Fruit fly (Drosophila melanogaster) whole organism, embryonic: ENCODE data around the gene GAPcenA.

Experiments used
- CG11560 ChIP-seq: fragments of 200-800 bp; sonication (Bioruptor generic); IDR thresholded peaks from 3 replicates; pipeline ENCODE4 v1.3.6; 2022; ENCODE audit warnings: missing biosample characterization, missing genetic modification characterization
- CG11723 ChIP-seq: fragments of 200-800 bp; sonication (Bioruptor generic); optimal IDR thresholded peaks from 2 replicates; lab custom pipeline; 2017; ENCODE audit warnings: missing biosample characterization, mild to moderate bottlenecking, missing genetic modification characterization
- CG12155 ChIP-seq: fragments of 200-800 bp; sonication (Bioruptor generic); optimal IDR thresholded peaks from 3 replicates; lab custom pipeline; 2016; ENCODE audit warnings: missing biosample characterization, missing genetic modification characterization
- CG12769 ChIP-seq: fragments of 200-800 bp; sonication (Bioruptor generic); optimal IDR thresholded peaks from 2 replicates; lab custom pipeline; 2019; ENCODE audit warnings: missing biosample characterization, mild to moderate bottlenecking, missing genetic modification characterization, moderate library complexity
- CG14050 ChIP-seq: fragments of 200-800 bp; sonication (Bioruptor generic); IDR thresholded peaks from 3 replicates; pipeline ENCODE4 v1.3.6; 2022; ENCODE audit warnings: missing biosample characterization, missing genetic modification characterization
- CG15479 ChIP-seq: fragments of 200-800 bp; sonication (Bioruptor generic); optimal IDR thresholded peaks from 3 replicates; lab custom pipeline; 2019; ENCODE audit warnings: missing biosample characterization, mild to moderate bottlenecking, missing genetic modification characterization, moderate library complexity
- CG16813 ChIP-seq: fragments of 200-800 bp; sonication (Bioruptor generic); IDR thresholded peaks from 3 replicates; pipeline ENCODE4 v1.3.6; 2022; ENCODE audit warnings: missing biosample characterization, missing genetic modification characterization; ENCODE audit not compliant: partially characterized antibody
- CG16863 ChIP-seq: fragments of 200-800 bp; sonication (Bioruptor generic); optimal IDR thresholded peaks from 3 replicates; lab custom pipeline; 2016; ENCODE audit warnings: missing biosample characterization, missing genetic modification characterization
- CG3065 ChIP-seq: fragments of 200-800 bp; sonication (Bioruptor generic); optimal IDR thresholded peaks from 2 replicates; lab custom pipeline; 2016; ENCODE audit warnings: missing biosample characterization, missing genetic modification characterization
- CG31388 ChIP-seq: fragments of 200-800 bp; sonication (Bioruptor generic); optimal IDR thresholded peaks from 2 replicates; lab custom pipeline; 2016; ENCODE audit warnings: missing biosample characterization, missing genetic modification characterization
- CG34224 ChIP-seq: fragments of 200-800 bp; sonication (Bioruptor generic); IDR thresholded peaks from 3 replicates; pipeline ENCODE4 v1.3.6; 2022; ENCODE audit warnings: missing biosample characterization, missing genetic modification characterization; ENCODE audit not compliant: partially characterized antibody
- CG3995 ChIP-seq: fragments of 200-800 bp; sonication (Bioruptor generic); optimal IDR thresholded peaks from 3 replicates; lab custom pipeline; 2016; ENCODE audit warnings: missing biosample characterization, missing genetic modification characterization
- CG4328 ChIP-seq: fragments of 200-800 bp; sonication (Bioruptor generic); optimal IDR thresholded peaks from 3 replicates; lab custom pipeline; 2017; ENCODE audit warnings: missing biosample characterization, missing genetic modification reagents, missing genetic modification characterization
- CG6683 ChIP-seq: fragments of 200-800 bp; sonication (Bioruptor generic); optimal IDR thresholded peaks from 2 replicates; lab custom pipeline; 2017; ENCODE audit warnings: missing biosample characterization, mild to moderate bottlenecking, missing genetic modification characterization, missing genetic modification reagents
- CG7987 ChIP-seq: fragments of 200-800 bp; sonication (Bioruptor generic); optimal IDR thresholded peaks from 2 replicates; lab custom pipeline; 2018; ENCODE audit warnings: missing biosample characterization, mild to moderate bottlenecking, missing genetic modification characterization, moderate library complexity
- CG8281 ChIP-seq: fragments of 200-800 bp; sonication (Bioruptor generic); optimal IDR thresholded peaks from 2 replicates; lab custom pipeline; 2018; ENCODE audit warnings: missing biosample characterization, mild to moderate bottlenecking, missing genetic modification characterization, moderate library complexity
- CG8944 ChIP-seq: fragments of 200-800 bp; sonication (Bioruptor generic); optimal IDR thresholded peaks from 3 replicates; lab custom pipeline; 2016; ENCODE audit warnings: missing biosample characterization, missing genetic modification characterization
- Dref ChIP-seq: fragments of 200-800 bp; sonication (Bioruptor generic); IDR thresholded peaks from 2 replicates; pipeline ENCODE4 v1.3.6; 2022; ENCODE audit warnings: missing biosample characterization, missing genetic modification characterization
- E2f2 ChIP-seq: fragments of 200-800 bp; sonication (Bioruptor generic); IDR thresholded peaks from 2 replicates; pipeline ENCODE4 v1.3.6; 2022; ENCODE audit warnings: missing biosample characterization, missing genetic modification characterization
- HHEX ChIP-seq: fragments of 200-800 bp; sonication (Bioruptor generic); optimal IDR thresholded peaks from 3 replicates; lab custom pipeline; 2017; ENCODE audit warnings: missing biosample characterization, mild to moderate bottlenecking, missing genetic modification characterization, missing genetic modification reagents
- MBD-R2 ChIP-seq: fragments of 200-800 bp; sonication (Bioruptor generic); IDR thresholded peaks from 2 replicates; pipeline ENCODE4 v1.3.6; 2022; ENCODE audit warnings: missing biosample characterization, missing genetic modification characterization
- Nf-YA ChIP-seq: fragments of 200-800 bp; sonication (Bioruptor generic); IDR thresholded peaks from 2 replicates; pipeline ENCODE4 v1.3.6; 2022; ENCODE audit warnings: missing biosample characterization, missing genetic modification characterization
- PHDP ChIP-seq: fragments of 200-800 bp; sonication (Bioruptor generic); optimal IDR thresholded peaks from 3 replicates; lab custom pipeline; 2018; ENCODE audit warnings: missing biosample characterization, mild to moderate bottlenecking, missing genetic modification characterization, moderate library complexity
- Pdp1 ChIP-seq, 2 experiments: fragments of 200-800 bp; sonication (Bioruptor generic); optimal IDR thresholded peaks; 3 replicates each; lab custom pipeline; 2016; ENCODE audit warnings: missing biosample characterization in 2 of 2, missing genetic modification characterization in 2 of 2, mild to moderate bottlenecking in 1 of 2, moderate library complexity in 1 of 2
- Ptx1 ChIP-seq: fragments of 200-800 bp; sonication (Bioruptor generic); IDR thresholded peaks from 2 replicates; pipeline ENCODE4 v1.3.6; 2022; ENCODE audit warnings: missing biosample characterization, missing genetic modification characterization
- Side ChIP-seq: fragments of 200-800 bp; sonication (Bioruptor generic); optimal IDR thresholded peaks from 2 replicates; lab custom pipeline; 2016; ENCODE audit warnings: missing biosample characterization, missing genetic modification characterization
- Stat92E ChIP-seq, 3 experiments: fragments of >200 bp in 2 of 3; fragments of 200-800 bp in 1 of 3; sonication (Bioruptor generic) in 1 of 3; optimal IDR thresholded peaks; 2 replicates each; lab custom pipeline; 2017 to 2019; ENCODE audit warnings: missing biosample characterization in 3 of 3, missing genetic modification characterization in 3 of 3, mild to moderate bottlenecking in 1 of 3, moderate library complexity in 1 of 3
- ap ChIP-seq: fragments of 200-800 bp; sonication (Bioruptor generic); IDR thresholded peaks from 2 replicates; pipeline ENCODE4 v1.3.6; 2022; ENCODE audit warnings: missing biosample characterization, missing genetic modification characterization
- caup ChIP-seq: fragments of 200-800 bp; sonication (Bioruptor generic); optimal IDR thresholded peaks from 3 replicates; lab custom pipeline; 2017; ENCODE audit warnings: missing biosample characterization, mild to moderate bottlenecking, missing genetic modification characterization, moderate library complexity; ENCODE audit not compliant: severe bottlenecking
- chn ChIP-seq: fragments of 200-800 bp; sonication (Bioruptor generic); optimal IDR thresholded peaks from 2 replicates; lab custom pipeline; 2016; ENCODE audit warnings: missing biosample characterization, missing genetic modification characterization
- dmrt99B ChIP-seq: fragments of 200-800 bp; sonication (Bioruptor generic); optimal IDR thresholded peaks from 2 replicates; lab custom pipeline; 2018; ENCODE audit warnings: missing biosample characterization, mild to moderate bottlenecking, missing genetic modification characterization, moderate library complexity
- ems ChIP-seq: fragments of 200-800 bp; sonication (Bioruptor generic); optimal IDR thresholded peaks from 3 replicates; lab custom pipeline; 2016; ENCODE audit warnings: missing biosample characterization, missing genetic modification characterization
- ewg ChIP-seq: fragments of 200-800 bp; sonication (Bioruptor generic); optimal IDR thresholded peaks from 3 replicates; lab custom pipeline; 2017; ENCODE audit warnings: mild to moderate bottlenecking, missing biosample characterization, missing genetic modification reagents, missing genetic modification characterization
- fd3F ChIP-seq: fragments of 200-800 bp; sonication (Bioruptor generic); optimal IDR thresholded peaks from 2 replicates; lab custom pipeline; 2018; ENCODE audit warnings: missing biosample characterization, mild to moderate bottlenecking, missing genetic modification characterization, moderate library complexity
- fd64A ChIP-seq: fragments of 200-800 bp; sonication (Bioruptor generic); optimal IDR thresholded peaks from 3 replicates; lab custom pipeline; 2018; ENCODE audit warnings: missing biosample characterization, mild to moderate bottlenecking, missing genetic modification characterization
- ham ChIP-seq: fragments of 200-800 bp; sonication (Bioruptor generic); IDR thresholded peaks from 2 replicates; pipeline ENCODE4 v1.3.6; 2022; ENCODE audit warnings: missing biosample characterization, missing genetic modification characterization
- insv ChIP-seq, 2 experiments: fragments of 200-800 bp; sonication (Bioruptor generic); optimal IDR thresholded peaks; 3 replicates each; lab custom pipeline; 2016 to 2018; ENCODE audit warnings: missing biosample characterization in 2 of 2, missing genetic modification characterization in 2 of 2
- mirr ChIP-seq: fragments of 200-800 bp; sonication (Bioruptor generic); optimal IDR thresholded peaks from 3 replicates; lab custom pipeline; 2018; ENCODE audit warnings: missing biosample characterization, mild to moderate bottlenecking, missing genetic modification characterization
- p53 ChIP-seq: fragments of 200-800 bp; sonication (Bioruptor generic); optimal IDR thresholded peaks from 2 replicates; lab custom pipeline; 2016; ENCODE audit warnings: missing biosample characterization, missing genetic modification characterization
- pan ChIP-seq, 4 experiments: fragments of >200 bp in 3 of 4; fragments of 200-800 bp in 1 of 4; sonication (Bioruptor generic) in 1 of 4; optimal IDR thresholded peaks in 3 of 4; IDR thresholded peaks in 1 of 4; 2 replicates each; pipeline versions ENCODE4 v1.3.6 to Lab custom; 2017 to 2022; ENCODE audit warnings: missing biosample characterization in 2 of 4, missing genetic modification characterization in 2 of 4, mixed read lengths in 1 of 4
- peb ChIP-seq: fragments of 200-800 bp; sonication (Bioruptor generic); IDR thresholded peaks from 2 replicates; pipeline ENCODE4 v1.3.6; 2022; ENCODE audit warnings: missing biosample characterization, missing genetic modification characterization
- prd ChIP-seq, 3 experiments: fragments of >200 bp in 2 of 3; fragments of 200-800 bp in 1 of 3; sonication (Bioruptor generic) in 1 of 3; optimal IDR thresholded peaks in 2 of 3; IDR thresholded peaks in 1 of 3; 2 replicates in 2 of 3; 3 replicates in 1 of 3; pipeline versions ENCODE4 v1.3.6 to Lab custom; 2017 to 2022; ENCODE audit warnings: missing biosample characterization in 1 of 3, missing genetic modification characterization in 1 of 3
- ranshi ChIP-seq: fragments of 200-800 bp; sonication (Bioruptor generic); IDR thresholded peaks from 2 replicates; pipeline ENCODE4 v1.3.6; 2022; ENCODE audit warnings: missing biosample characterization, missing genetic modification characterization
- salm ChIP-seq: fragments of 200-800 bp; sonication (Bioruptor generic); optimal IDR thresholded peaks from 2 replicates; lab custom pipeline; 2018; ENCODE audit warnings: missing biosample characterization, mild to moderate bottlenecking, missing genetic modification characterization
- seq ChIP-seq: fragments of 200-800 bp; sonication (Bioruptor generic); IDR thresholded peaks from 2 replicates; pipeline ENCODE4 v1.3.6; 2022; ENCODE audit warnings: missing biosample characterization, missing genetic modification characterization
- toy ChIP-seq: fragments of 200-800 bp; sonication (Bioruptor generic); IDR thresholded peaks from 2 replicates; pipeline ENCODE4 v1.3.6; 2022; ENCODE audit warnings: missing biosample characterization, missing genetic modification characterization
- tx ChIP-seq: fragments of 200-800 bp; sonication (Bioruptor generic); optimal IDR thresholded peaks from 2 replicates; lab custom pipeline; 2016; ENCODE audit warnings: missing biosample characterization, missing genetic modification characterization

Gene GAPcenA

DNA sequence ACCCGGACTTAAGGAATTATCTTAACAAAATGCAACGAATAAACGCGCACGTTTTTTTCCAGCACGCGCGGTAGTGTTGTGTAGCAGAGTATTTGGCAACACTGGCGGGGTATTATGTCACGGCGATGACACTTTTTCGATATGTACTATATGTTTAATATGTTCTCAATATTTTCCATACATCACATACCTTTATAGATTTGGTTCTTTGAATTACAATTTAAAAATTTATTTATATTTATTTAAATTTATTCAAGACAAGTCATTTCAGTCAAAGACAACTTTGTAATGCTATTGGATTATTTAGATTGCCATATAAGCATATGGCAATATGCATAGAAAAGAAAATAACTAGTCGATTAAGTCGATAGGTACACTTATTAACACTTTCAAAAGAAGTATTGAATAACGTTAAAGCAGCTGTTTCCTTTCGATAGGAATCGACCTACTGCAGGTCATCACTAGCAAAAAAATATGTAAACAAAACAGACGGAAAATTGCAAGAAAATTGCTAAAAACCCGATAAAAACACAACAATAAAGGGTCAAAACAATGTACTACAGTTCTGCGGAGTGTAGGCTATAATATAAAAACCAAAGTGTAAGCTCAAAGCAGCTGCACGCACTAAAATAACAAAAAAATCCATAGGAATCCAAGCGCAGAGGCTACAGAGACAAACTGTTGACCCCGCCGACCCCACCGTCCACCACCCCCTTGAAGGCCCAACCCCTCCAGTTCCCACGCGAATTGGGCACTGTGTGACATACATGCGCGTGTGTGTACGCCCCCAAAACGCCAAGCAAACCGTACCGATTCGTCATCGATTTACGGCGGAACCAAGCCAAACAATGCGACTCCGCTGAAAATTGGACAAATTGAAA lies at the start of gene GAPcenA, which contains the start of gene CG7182 (continued):
- TF ChIP-seq Dref (peak; percentile 67), CG11723 (GFP tag; lab: Kevin White, UChicago) (peak; percentile 34), ewg (GFP tag; lab: Kevin White, UChicago) (peak; percentile 43), HHEX (GFP tag; lab: Kevin White, UChicago) (no peak), CG11560 (peak; percentile 97), CG6683 (peak; percentile 47), peb (GFP tag; lab: Robert Waterston, UW) (no peak), Side (GFP tag; lab: Kevin White, UChicago) (peak; percentile 14), MBD-R2 (GFP tag; lab: Robert Waterston, UW) (peak; percentile 53), PHDP (peak; percentile 74), chn (GFP tag; lab: Kevin White, UChicago) (no peak), p53 (GFP tag; lab: Kevin White, UChicago) (no peak), Nf-YA (GFP tag; lab: Robert Waterston, UW) (no peak), CG8281 (tag; lab: Kevin White, UChicago) (peak; percentile 43), CG34224 (peak; percentile 43; the same call in 1 of the 3 replicates), CG16863 (GFP tag; lab: Kevin White, UChicago) (no peak), fd64A (GFP tag; lab: Kevin White, UChicago) (no peak), Stat92E (GFP tag; optimal IDR thresholded peaks at IDR 0.05; lab: Kevin White, UChicago) (no peak), E2f2 (peak; percentile 59), CG31388 (GFP tag; lab: Kevin White, UChicago) (peak; percentile 24), CG12155 (peak; percentile 72), insv (GFP tag; optimal IDR thresholded peaks at IDR 0.05; lab: Kevin White, UChicago) (peak in 1 of 2 experiments; percentile 46), Ptx1 (GFP tag; lab: Robert Waterston, UW) (peak; percentile 67), ranshi (GFP tag; lab: Robert Waterston, UW) (peak; percentile 36; the same call in 1 of the 2 replicates), ems (GFP tag; lab: Kevin White, UChicago) (peak; percentile 29), CG3995 (GFP tag; lab: Kevin White, UChicago) (peak; percentile 31), tx (GFP tag; lab: Kevin White, UChicago) (no peak), Pdp1 (GFP tag; optimal IDR thresholded peaks at IDR 0.05; lab: Kevin White, UChicago) (peak in 1 of 2 experiments; percentile 82), ham (GFP tag; lab: Robert Waterston, UW) (no peak), ap (GFP tag; lab: Robert Waterston, UW) (no peak), CG14050 (GFP tag; lab: Robert Waterston, UW) (peak; percentile 42; the same call in 1 of the 3 replicates), CG15479 (GFP tag; lab: Kevin White, UChicago) (no peak), seq (GFP tag; lab: Robert Waterston, UW) (no peak), salm (tag; lab: Kevin White, UChicago) (peak; percentile 26), mirr (GFP tag; lab: Kevin White, UChicago) (peak; percentile 36), dmrt99B (peak; percentile 51), caup (GFP tag; lab: Kevin White, UChicago) (peak; percentile 70), CG7987 (no peak), prd (optimal IDR thresholded peaks at IDR 0.05; lab: Kevin White, UChicago) (no peak), prd (GFP tag; IDR thresholded peaks at IDR 0.05; lab: Robert Waterston, UW) (no peak; the same call in 2 of the 3 replicates), CG12769 (tag; lab: Kevin White, UChicago) (no peak), CG4328 (peak; percentile 49), CG16813 (peak; percentile 55; the same call in 2 of the 3 replicates), fd3F (GFP tag; lab: Kevin White, UChicago) (peak; percentile 68), CG8944 (GFP tag; lab: Kevin White, UChicago) (no peak), pan (optimal IDR thresholded peaks at IDR 0.05; lab: Kevin White, UChicago) (no peak), pan (GFP tag; optimal IDR thresholded peaks at IDR 0.05 in 1 of 2, IDR thresholded peaks at IDR 0.05 in 1 of 2) (peak in 1 of 2 experiments; percentile 45), toy (no peak), CG3065 (no peak)
